Worm (Caenorhabditis elegans): Measurements from ENCODE around the gene pst-2.

Gene pst-2

ce11 chrIII:5711242-5711641, 31.0 kb downstream of the pst-2 start, which contains the start of gene rbm-26:
rbm-26 (plus strand) TSS chrIII:5711542.
- no peak for TF ChIP-seq unc-62 (GFP tag; optimal IDR thresholded peaks at IDR 0.05)

ce11 chrIII:5711881-5712643, 31.8 kb downstream of the pst-2 start:
- TF ChIP-seq unc-62 (GFP tag; optimal IDR thresholded peaks at IDR 0.05), result no peak

- no peak for TF ChIP-seq unc-62 (GFP tag; optimal IDR thresholded peaks at IDR 0.05)
These were observed 34.2 kb downstream of the pst-2 start, which contains the start of gene arf-1 for ce11 chrIII:5714230-5714983. arf-1 (plus strand) TSS chrIII:5714886.

- TF ChIP-seq unc-62 (GFP tag; optimal IDR thresholded peaks at IDR 0.05), result no peak
These were observed 34.8 kb downstream of the pst-2 start for ce11 chrIII:5714984-5715454.

ce11 chrIII:5715467-5715866, 35.2 kb downstream of the pst-2 start:
- no peak for TF ChIP-seq unc-62 (GFP tag; optimal IDR thresholded peaks at IDR 0.05)

ce11 chrIII:5717173-5717748, 37.0 kb downstream of the pst-2 start:
- no peak for TF ChIP-seq unc-62 (GFP tag; optimal IDR thresholded peaks at IDR 0.05)

- no peak for TF ChIP-seq unc-62 (GFP tag; optimal IDR thresholded peaks at IDR 0.05)
These were observed 38.2 kb downstream of the pst-2 start for ce11 chrIII:5718385-5718784.

ce11 chrIII:5719105-5719831, 39.0 kb downstream of the pst-2 start:
- TF ChIP-seq unc-62 (GFP tag; optimal IDR thresholded peaks at IDR 0.05), result no peak

ce11 chrIII:5719832-5720194, 39.6 kb downstream of the pst-2 start:
- no peak for TF ChIP-seq unc-62 (GFP tag; optimal IDR thresholded peaks at IDR 0.05)

- TF ChIP-seq unc-62 (GFP tag; optimal IDR thresholded peaks at IDR 0.05), result no peak
These were observed 40.2 kb downstream of the pst-2 start for ce11 chrIII:5720266-5721019.

- no peak for TF ChIP-seq unc-62 (GFP tag; optimal IDR thresholded peaks at IDR 0.05)
These were observed 41.3 kb downstream of the pst-2 start for ce11 chrIII:5721488-5721887.

ce11 chrIII:5721888-5722287, 41.7 kb downstream of the pst-2 start:
- TF ChIP-seq unc-62 (GFP tag; optimal IDR thresholded peaks at IDR 0.05), result no peak

ce11 chrIII:5722550-5722949, 42.3 kb downstream of the pst-2 start, which contains the start of gene wrm-1:
wrm-1 (plus strand) TSS chrIII:5722850.
- TF ChIP-seq unc-62 (GFP tag; optimal IDR thresholded peaks at IDR 0.05), result no peak

ce11 chrIII:5727827-5728226, 47.6 kb downstream of the pst-2 start, which contains the start of gene egg-1:
egg-1 (plus strand) TSS chrIII:5728180.
- no peak for TF ChIP-seq unc-62 (GFP tag; optimal IDR thresholded peaks at IDR 0.05)

- TF ChIP-seq unc-62 (GFP tag; optimal IDR thresholded peaks at IDR 0.05), result no peak
These were observed 49.1 kb downstream of the pst-2 start for ce11 chrIII:5729367-5729766.
